Fruit fly (Drosophila melanogaster) whole organism, embryonic: ENCODE measurements around the gene fzy.
A peak's percentile ranks its signal among the peaks of the same experiment; 100 is the strongest.

Source experiments
- ATbp ChIP-seq: fragments of 200-800 bp; sonication (Bioruptor generic); optimal IDR thresholded peaks from 2 replicates; lab custom pipeline; 2017; ENCODE audit warnings: missing biosample characterization, mild to moderate bottlenecking, missing genetic modification characterization, missing genetic modification reagents
- Awh ChIP-seq: fragments of 200-800 bp; sonication (Bioruptor generic); IDR thresholded peaks from 2 replicates; pipeline ENCODE4, ENCODE4 v1.3.6; 2022; ENCODE audit warnings: missing biosample characterization, missing genetic modification characterization
- B-H1 ChIP-seq: fragments of 200-800 bp; sonication (Bioruptor generic); IDR thresholded peaks from 3 replicates; pipeline ENCODE4 v1.3.6; 2022; ENCODE audit warnings: missing biosample characterization, missing genetic modification characterization
- Blimp-1 ChIP-seq: fragments of 200-800 bp; sonication (Bioruptor generic); optimal IDR thresholded peaks from 3 replicates; lab custom pipeline; 2018; ENCODE audit warnings: missing biosample characterization, missing genetic modification characterization, mild to moderate bottlenecking, moderate library complexity, missing genetic modification reagents
- CG10267 ChIP-seq: fragments of 200-800 bp; sonication (Bioruptor generic); optimal IDR thresholded peaks from 2 replicates; lab custom pipeline; 2018; ENCODE audit warnings: missing biosample characterization, mild to moderate bottlenecking, missing genetic modification characterization, moderate library complexity
- CG10543 ChIP-seq: fragments of 200-800 bp; sonication (Bioruptor generic); optimal IDR thresholded peaks from 3 replicates; lab custom pipeline; 2017; ENCODE audit warnings: missing biosample characterization, mild to moderate bottlenecking, missing genetic modification characterization, moderate library complexity
- CG12071 ChIP-seq: fragments of 200-800 bp; sonication (Bioruptor generic); optimal IDR thresholded peaks from 3 replicates; lab custom pipeline; 2018; ENCODE audit warnings: missing biosample characterization, mild to moderate bottlenecking, missing genetic modification characterization
- CG17359 ChIP-seq: fragments of 200-800 bp; sonication (Bioruptor generic); optimal IDR thresholded peaks from 3 replicates; lab custom pipeline; 2018; ENCODE audit warnings: missing biosample characterization, mild to moderate bottlenecking, missing genetic modification characterization, moderate library complexity
- CG17385 ChIP-seq: fragments of 200-800 bp; sonication (Bioruptor generic); optimal IDR thresholded peaks from 3 replicates; lab custom pipeline; 2018; ENCODE audit warnings: missing biosample characterization, mild to moderate bottlenecking, missing genetic modification characterization
- CG4360 ChIP-seq: fragments of 200-800 bp; sonication (Bioruptor generic); IDR thresholded peaks from 2 replicates; pipeline ENCODE4 v1.3.6; 2022; ENCODE audit warnings: missing biosample characterization, missing genetic modification characterization
- CG4404 ChIP-seq: fragments of 200-800 bp; sonication (Bioruptor generic); IDR thresholded peaks from 2 replicates; pipeline ENCODE4 v1.3.6; 2022; ENCODE audit warnings: missing biosample characterization, missing genetic modification characterization
- CG6689 ChIP-seq: fragments of 200-800 bp; sonication (Bioruptor generic); IDR thresholded peaks from 2 replicates; pipeline ENCODE4 v1.3.6; 2022; ENCODE audit warnings: missing biosample characterization, missing genetic modification characterization
- CG8089 ChIP-seq: fragments of 200-800 bp; sonication (Bioruptor generic); optimal IDR thresholded peaks from 3 replicates; lab custom pipeline; 2016; ENCODE audit warnings: missing biosample characterization, missing genetic modification characterization
- CG9609 ChIP-seq: fragments of 200-800 bp; sonication (Bioruptor generic); optimal IDR thresholded peaks from 3 replicates; lab custom pipeline; 2016; ENCODE audit warnings: missing biosample characterization, missing genetic modification characterization
- CG9797 ChIP-seq: fragments of 200-800 bp; sonication (Bioruptor generic); optimal IDR thresholded peaks from 3 replicates; lab custom pipeline; 2018; ENCODE audit warnings: missing biosample characterization, mild to moderate bottlenecking, missing genetic modification characterization
- Dek ChIP-seq: fragments of 200-800 bp; sonication (Bioruptor generic); optimal IDR thresholded peaks from 3 replicates; lab custom pipeline; 2019; ENCODE audit warnings: missing biosample characterization, mild to moderate bottlenecking, missing genetic modification characterization, moderate library complexity
- Dip2 ChIP-seq: fragments of 200-800 bp; sonication (Bioruptor generic); IDR thresholded peaks from 2 replicates; pipeline ENCODE4 v1.3.6; 2022; ENCODE audit warnings: missing biosample characterization, missing genetic modification characterization
- E2f2 ChIP-seq: fragments of 200-800 bp; sonication (Bioruptor generic); IDR thresholded peaks from 2 replicates; pipeline ENCODE4 v1.3.6; 2022; ENCODE audit warnings: missing biosample characterization, missing genetic modification characterization
- Eip74EF ChIP-seq, 2 experiments: fragments of 200-800 bp in 1 of 2; fragments of >200 bp in 1 of 2; sonication (Bioruptor generic) in 1 of 2; optimal IDR thresholded peaks; 2 replicates each; lab custom pipeline; 2017 to 2019; ENCODE audit warnings: missing biosample characterization in 2 of 2, missing genetic modification characterization in 2 of 2, mild to moderate bottlenecking in 1 of 2, moderate library complexity in 1 of 2
- Gug ChIP-seq: fragments of 200-800 bp; sonication (Bioruptor generic); IDR thresholded peaks from 4 replicates; pipeline ENCODE4 v1.3.6; 2022; ENCODE audit warnings: missing biosample characterization, missing genetic modification characterization
- H2.0 ChIP-seq: fragments of 200-800 bp; sonication (Bioruptor generic); IDR thresholded peaks from 2 replicates; pipeline ENCODE4 v1.3.6; 2022; ENCODE audit warnings: missing biosample characterization, missing genetic modification characterization
- HmgD ChIP-seq: fragments of 200-800 bp; sonication (Bioruptor generic); optimal IDR thresholded peaks from 3 replicates; lab custom pipeline; 2016; ENCODE audit warnings: missing biosample characterization, missing genetic modification characterization
- HmgZ ChIP-seq: fragments of 200-800 bp; sonication (Bioruptor generic); optimal IDR thresholded peaks from 2 replicates; lab custom pipeline; 2018; ENCODE audit warnings: missing biosample characterization, mild to moderate bottlenecking, missing genetic modification characterization
- Jarid2 ChIP-seq: fragments of 200-800 bp; sonication (Bioruptor generic); optimal IDR thresholded peaks from 3 replicates; lab custom pipeline; 2017; ENCODE audit warnings: mild to moderate bottlenecking, missing biosample characterization, missing genetic modification reagents, missing genetic modification characterization
- Max ChIP-seq: fragments of 200-800 bp; sonication (Bioruptor generic); optimal IDR thresholded peaks from 2 replicates; lab custom pipeline; 2016; ENCODE audit warnings: missing biosample characterization, mild to moderate bottlenecking, missing genetic modification characterization
- Mrtf ChIP-seq: fragments of 200-800 bp; sonication (Bioruptor generic); IDR thresholded peaks from 3 replicates; pipeline ENCODE4 v1.3.6; 2022; ENCODE audit warnings: missing biosample characterization, missing genetic modification characterization
- Neu2 ChIP-seq: fragments of 200-800 bp; sonication (Bioruptor generic); optimal IDR thresholded peaks from 3 replicates; lab custom pipeline; 2016; ENCODE audit warnings: missing biosample characterization, missing genetic modification characterization, borderline replicate concordance
- Nf-YB ChIP-seq: fragments of 200-800 bp; sonication (Bioruptor generic); optimal IDR thresholded peaks from 3 replicates; lab custom pipeline; 2019; ENCODE audit warnings: missing biosample characterization, mild to moderate bottlenecking, missing genetic modification characterization, moderate library complexity
- Poxn ChIP-seq: fragments of 200-800 bp; sonication (Bioruptor generic); IDR thresholded peaks from 2 replicates; pipeline ENCODE4 v1.3.6; 2022; ENCODE audit warnings: missing biosample characterization, missing genetic modification characterization
- Ssrp ChIP-seq: fragments of 200-800 bp; sonication (Bioruptor generic); optimal IDR thresholded peaks from 2 replicates; lab custom pipeline; 2018; ENCODE audit warnings: missing biosample characterization, mild to moderate bottlenecking, missing genetic modification characterization, moderate library complexity
- Vsx1 ChIP-seq: fragments of 200-800 bp; sonication (Bioruptor generic); optimal IDR thresholded peaks from 2 replicates; lab custom pipeline; 2017; ENCODE audit warnings: missing biosample characterization, mild to moderate bottlenecking, missing genetic modification characterization, missing genetic modification reagents
- az2 ChIP-seq: fragments of 200-800 bp; sonication (Bioruptor generic); optimal IDR thresholded peaks from 3 replicates; lab custom pipeline; 2016; ENCODE audit warnings: missing biosample characterization, missing genetic modification characterization
- crol ChIP-seq: fragments of 200-800 bp; sonication (Bioruptor generic); IDR thresholded peaks from 2 replicates; pipeline ENCODE4 v1.3.6; 2022; ENCODE audit warnings: missing biosample characterization, missing genetic modification characterization
- crp ChIP-seq, 2 experiments: fragments of 200-800 bp; sonication (Bioruptor generic); optimal IDR thresholded peaks; 2 replicates in 1 of 2; 3 replicates in 1 of 2; lab custom pipeline; 2017; ENCODE audit warnings: missing biosample characterization in 2 of 2, missing genetic modification characterization in 2 of 2, mild to moderate bottlenecking in 1 of 2, moderate library complexity in 1 of 2
- cwo ChIP-seq: fragments of 200-800 bp; sonication (Bioruptor generic); optimal IDR thresholded peaks from 3 replicates; lab custom pipeline; 2017; ENCODE audit warnings: missing biosample characterization, missing genetic modification characterization, mild to moderate bottlenecking, moderate library complexity, missing genetic modification reagents
- da ChIP-seq: fragments of 200-800 bp; sonication (Bioruptor generic); optimal IDR thresholded peaks from 2 replicates; lab custom pipeline; 2016; ENCODE audit warnings: missing biosample characterization, missing genetic modification characterization
- dysf ChIP-seq: fragments of 200-800 bp; sonication (Bioruptor generic); IDR thresholded peaks from 3 replicates; pipeline ENCODE4 v1.3.6; 2022; ENCODE audit warnings: missing biosample characterization, missing genetic modification characterization
- en ChIP-seq: fragments of 200-800 bp; sonication (Bioruptor generic); optimal IDR thresholded peaks from 2 replicates; lab custom pipeline; 2016; ENCODE audit warnings: missing biosample characterization, missing genetic modification characterization
- eve ChIP-seq, 2 experiments: fragments of >200 bp; optimal IDR thresholded peaks; 2 replicates each; lab custom pipeline; 2017; ENCODE audit warnings: missing biosample characterization in 2 of 2, missing genetic modification characterization in 2 of 2
- gcm2 ChIP-seq: fragments of 200-800 bp; sonication (Bioruptor generic); optimal IDR thresholded peaks from 2 replicates; lab custom pipeline; 2016; ENCODE audit warnings: missing biosample characterization, missing genetic modification characterization
- gt ChIP-seq: fragments of 200-800 bp; sonication (Bioruptor generic); IDR thresholded peaks from 2 replicates; pipeline ENCODE4 v1.3.6; 2022; ENCODE audit warnings: missing biosample characterization, missing genetic modification characterization
- kah ChIP-seq: fragments of 200-800 bp; sonication (Bioruptor generic); optimal IDR thresholded peaks from 2 replicates; lab custom pipeline; 2018; ENCODE audit warnings: missing biosample characterization, mild to moderate bottlenecking, missing genetic modification characterization
- nerfin-2 ChIP-seq: fragments of 200-800 bp; sonication (Bioruptor generic); IDR thresholded peaks from 2 replicates; pipeline ENCODE4 v1.3.6; 2022; ENCODE audit warnings: missing biosample characterization, missing genetic modification characterization; ENCODE audit not compliant: partially characterized antibody
- onecut ChIP-seq: fragments of 200-800 bp; sonication (Bioruptor generic); IDR thresholded peaks from 2 replicates; pipeline ENCODE4 v1.3.6; 2022; ENCODE audit warnings: missing biosample characterization, missing genetic modification characterization
- psq ChIP-seq: fragments of 200-800 bp; sonication (Bioruptor generic); optimal IDR thresholded peaks from 2 replicates; lab custom pipeline; 2017; ENCODE audit warnings: missing biosample characterization, missing genetic modification characterization
- sc ChIP-seq, 3 experiments: fragments of >200 bp in 2 of 3; fragments of 200-800 bp in 1 of 3; sonication (Bioruptor generic) in 1 of 3; optimal IDR thresholded peaks; 2 replicates in 2 of 3; 3 replicates in 1 of 3; lab custom pipeline; 2017; ENCODE audit warnings: mild to moderate bottlenecking in 1 of 3, missing biosample characterization in 1 of 3, missing genetic modification characterization in 1 of 3, missing genetic modification reagents in 1 of 3
- sisA ChIP-seq: fragments of 200-800 bp; sonication (Bioruptor generic); IDR thresholded peaks from 2 replicates; pipeline ENCODE4 v1.3.6; 2022; ENCODE audit warnings: missing biosample characterization, missing genetic modification characterization
- slbo ChIP-seq: fragments of 200-800 bp; sonication (Bioruptor generic); IDR thresholded peaks from 2 replicates; pipeline ENCODE4 v1.3.6; 2022; ENCODE audit warnings: missing biosample characterization, missing genetic modification characterization
- trem ChIP-seq: fragments of 200-800 bp; optimal IDR thresholded peaks from 3 replicates; lab custom pipeline; 2019; ENCODE audit warnings: missing biosample characterization, mild to moderate bottlenecking, missing genetic modification characterization, moderate library complexity
- vfl ChIP-seq: fragments of 200-800 bp; sonication (Bioruptor generic); optimal IDR thresholded peaks from 2 replicates; lab custom pipeline; 2016; ENCODE audit warnings: missing biosample characterization, missing genetic modification characterization
- zfh2 ChIP-seq: fragments of 200-800 bp; sonication (Bioruptor generic); optimal IDR thresholded peaks from 2 replicates; lab custom pipeline; 2016; ENCODE audit warnings: missing biosample characterization, missing genetic modification characterization

The fzy gene

dm6 chr2L:16357865-16358264 is 47.1 kb downstream of the fzy start (continued):
- TF ChIP-seq sisA (GFP tag; lab: Robert Waterston, UW) (no peak), gt (GFP tag; lab: Robert Waterston, UW) (no peak), ATbp (GFP tag; lab: Kevin White, UChicago) (peak; percentile 25), nerfin-2 (GFP tag; lab: Robert Waterston, UW) (no peak), da (GFP tag; lab: Kevin White, UChicago) (no peak), Jarid2 (GFP tag; lab: Kevin White, UChicago) (no peak), zfh2 (GFP tag; lab: Kevin White, UChicago) (no peak), E2f2 (GFP tag; lab: Robert Waterston, UW) (no peak), Nf-YB (GFP tag; lab: Kevin White, UChicago) (no peak), vfl (GFP tag; lab: Kevin White, UChicago) (no peak), CG17385 (GFP tag; lab: Kevin White, UChicago) (peak; percentile 5), Poxn (GFP tag; lab: Robert Waterston, UW) (no peak), eve (GFP tag; optimal IDR thresholded peaks at IDR 0.05; lab: Kevin White, UChicago) (no peak), CG17359 (peak; percentile 47), B-H1 (GFP tag; lab: Robert Waterston, UW) (no peak), Neu2 (GFP tag; lab: Kevin White, UChicago) (no peak), CG9609 (no peak), CG4404 (GFP tag; lab: Robert Waterston, UW) (no peak), CG10267 (peak; percentile 29), CG4360 (GFP tag; lab: Robert Waterston, UW) (no peak), Dek (tag; lab: Kevin White, UChicago) (no peak), HmgD (GFP tag; lab: Kevin White, UChicago) (no peak), en (GFP tag; lab: Kevin White, UChicago) (no peak), dysf (GFP tag; lab: Robert Waterston, UW) (no peak), CG6689 (0 out of 2 replicates have a peak, but pooled peaks have one; percentile 38), Eip74EF (GFP tag; optimal IDR thresholded peaks at IDR 0.05; lab: Kevin White, UChicago) (peak in 1 of 2 experiments; percentile 15), CG9797 (GFP tag; lab: Kevin White, UChicago) (no peak), gcm2 (GFP tag; lab: Kevin White, UChicago) (no peak), Max (GFP tag; lab: Kevin White, UChicago) (no peak), CG8089 (GFP tag; lab: Kevin White, UChicago) (no peak), Vsx1 (GFP tag; lab: Kevin White, UChicago) (no peak), HmgZ (tag; lab: Kevin White, UChicago) (no peak), crol (no peak), sc (optimal IDR thresholded peaks at IDR 0.05; lab: Kevin White, UChicago) (no peak), sc (GFP tag; optimal IDR thresholded peaks at IDR 0.05; lab: Kevin White, UChicago) (peak; percentile 21), H2.0 (GFP tag; lab: Robert Waterston, UW) (no peak), crp (GFP tag; optimal IDR thresholded peaks at IDR 0.05; lab: Kevin White, UChicago) (no peak), Mrtf (GFP tag; lab: Robert Waterston, UW) (no peak), Awh (no peak; the same call in 1 of the 2 replicates), slbo (GFP tag; lab: Robert Waterston, UW) (no peak), cwo (no peak), CG12071 (GFP tag; lab: Kevin White, UChicago) (no peak), Ssrp (tag; lab: Kevin White, UChicago) (peak; percentile 1), onecut (GFP tag; lab: Robert Waterston, UW) (no peak), Dip2 (GFP tag; lab: Robert Waterston, UW) (no peak), psq (GFP tag; lab: Kevin White, UChicago) (no peak), trem (tag; lab: Kevin White, UChicago) (peak; percentile 29), CG10543 (no peak), kah (no peak), Gug (GFP tag; lab: Robert Waterston, UW) (no peak), Blimp-1 (GFP tag; lab: Kevin White, UChicago) (peak; percentile 57), az2 (GFP tag; lab: Kevin White, UChicago) (peak; percentile 9)
